Worm (Caenorhabditis elegans) whole organism, L2 larva: ENCODE measurements around the gene mcm-10.

Experiments
- C34F6.9 ChIP-seq: fragments of 150-350 bp; optimal IDR thresholded peaks from 2 replicates; lab custom pipeline; 2014; ENCODE audit warnings: missing biosample characterization, missing genetic modification characterization
- F13H6.1 ChIP-seq: sonication (generic microtip); optimal IDR thresholded peaks from 2 replicates; lab custom pipeline; 2016; ENCODE audit warnings: missing genetic modification characterization, missing compliant biosample characterization
- Y55F3AM.14 ChIP-seq: fragments of 200-800 bp; sonication (Bioruptor generic); optimal IDR thresholded peaks from 2 replicates; lab custom pipeline; 2018; ENCODE audit warnings: mild to moderate bottlenecking, missing genetic modification characterization, missing compliant biosample characterization
- ZK546.5 ChIP-seq: sonication (generic microtip); optimal IDR thresholded peaks from 2 replicates; lab custom pipeline; 2017; ENCODE audit warnings: missing biosample characterization, missing genetic modification characterization
- alr-1 ChIP-seq: fragments of 150-350 bp; optimal IDR thresholded peaks from 2 replicates; lab custom pipeline; 2014; ENCODE audit warnings: missing biosample characterization, missing genetic modification characterization
- aly-2 ChIP-seq: fragments of 150-350 bp; optimal IDR thresholded peaks from 2 replicates; lab custom pipeline; 2014; ENCODE audit warnings: missing biosample characterization, missing genetic modification characterization
- blmp-1 ChIP-seq: sonication (generic microtip); optimal IDR thresholded peaks from 2 replicates; lab custom pipeline; 2017; ENCODE audit warnings: missing genetic modification characterization, mild to moderate bottlenecking, missing compliant biosample characterization, antibody characterized with exemption, moderate library complexity; ENCODE audit not compliant: insufficient read depth
- ceh-16 ChIP-seq: fragments of 150-350 bp; optimal IDR thresholded peaks from 2 replicates; lab custom pipeline; 2014; ENCODE audit warnings: missing biosample characterization, missing genetic modification characterization
- ceh-82 ChIP-seq: fragments of 150-350 bp; optimal IDR thresholded peaks from 2 replicates; lab custom pipeline; 2014; ENCODE audit warnings: missing biosample characterization, missing genetic modification characterization
- crh-2 ChIP-seq: sonication (generic microtip); optimal IDR thresholded peaks from 2 replicates; lab custom pipeline; 2017; ENCODE audit warnings: missing biosample characterization, missing genetic modification characterization
- dmd-4 ChIP-seq: sonication (generic microtip); optimal IDR thresholded peaks from 2 replicates; lab custom pipeline; 2017; ENCODE audit warnings: missing biosample characterization, missing genetic modification characterization
- egl-27 ChIP-seq: sonication (generic microtip); optimal IDR thresholded peaks from 3 replicates; lab custom pipeline; 2017; ENCODE audit warnings: missing biosample characterization, missing genetic modification reagents, missing genetic modification characterization
- elt-3 ChIP-seq: sonication (generic microtip); optimal IDR thresholded peaks from 2 replicates; lab custom pipeline; 2017; ENCODE audit warnings: missing biosample characterization, missing genetic modification characterization
- fos-1 ChIP-seq: fragments of 150-350 bp; optimal IDR thresholded peaks from 2 replicates; lab custom pipeline; 2014; ENCODE audit warnings: missing biosample characterization, missing genetic modification characterization
- gmeb-1 ChIP-seq: fragments of 150-350 bp; optimal IDR thresholded peaks from 2 replicates; lab custom pipeline; 2014; ENCODE audit warnings: missing biosample characterization, missing genetic modification characterization
- lin-11 ChIP-seq: fragments of 150-350 bp; sonication (generic microtip); optimal IDR thresholded peaks from 2 replicates; lab custom pipeline; 2014; ENCODE audit warnings: missing biosample characterization, missing genetic modification characterization, inconsistent platforms, mixed read lengths
- lin-13 ChIP-seq: fragments of 150-350 bp; optimal IDR thresholded peaks from 2 replicates; lab custom pipeline; 2014; ENCODE audit warnings: missing biosample characterization, missing genetic modification reagents, missing genetic modification characterization
- lin-39 ChIP-seq: fragments of 150-350 bp; optimal IDR thresholded peaks from 2 replicates; lab custom pipeline; 2014; ENCODE audit warnings: missing biosample characterization, missing genetic modification reagents, missing genetic modification characterization
- lsy-2 ChIP-seq, 2 experiments: fragments of 150-350 bp in 1 of 2; sonication (generic microtip) in 1 of 2; optimal IDR thresholded peaks; 2 replicates each; lab custom pipeline; 2014 to 2017; ENCODE audit warnings: missing biosample characterization in 2 of 2, missing genetic modification characterization in 2 of 2
- mab-5 ChIP-seq: fragments of 150-350 bp; optimal IDR thresholded peaks from 2 replicates; lab custom pipeline; 2014; ENCODE audit warnings: missing biosample characterization, missing genetic modification characterization
- nhr-10 ChIP-seq: sonication (generic microtip); optimal IDR thresholded peaks from 2 replicates; lab custom pipeline; 2017; ENCODE audit warnings: missing biosample characterization, missing genetic modification characterization
- nhr-21 ChIP-seq: fragments of 150-350 bp; optimal IDR thresholded peaks from 2 replicates; lab custom pipeline; 2014; ENCODE audit warnings: missing biosample characterization, missing genetic modification characterization
- nhr-23 ChIP-seq: fragments of 150-350 bp; optimal IDR thresholded peaks from 2 replicates; lab custom pipeline; 2014; ENCODE audit warnings: missing biosample characterization, missing genetic modification reagents, missing genetic modification characterization
- nhr-237 ChIP-seq: fragments of 150-350 bp; optimal IDR thresholded peaks from 2 replicates; lab custom pipeline; 2014; ENCODE audit warnings: missing biosample characterization, missing genetic modification characterization
- nhr-25 ChIP-seq: fragments of 150-350 bp; sonication (generic microtip); optimal IDR thresholded peaks from 3 replicates; lab custom pipeline; 2014; ENCODE audit warnings: missing biosample characterization, missing genetic modification characterization
- nhr-77 ChIP-seq: fragments of 150-350 bp; optimal IDR thresholded peaks from 2 replicates; lab custom pipeline; 2014; ENCODE audit warnings: missing biosample characterization, missing genetic modification characterization
- peb-1 ChIP-seq: fragments of 150-350 bp; optimal IDR thresholded peaks from 2 replicates; lab custom pipeline; 2014; ENCODE audit warnings: missing biosample characterization, missing genetic modification characterization
- sem-4 ChIP-seq: fragments of 150-350 bp; optimal IDR thresholded peaks from 2 replicates; lab custom pipeline; 2014; ENCODE audit warnings: missing biosample characterization, missing genetic modification reagents, missing genetic modification characterization
- skn-1 ChIP-seq: sonication (generic microtip); optimal IDR thresholded peaks from 2 replicates; lab custom pipeline; 2017; ENCODE audit warnings: missing biosample characterization, missing genetic modification characterization
- sma-3 ChIP-seq: sonication (generic microtip); optimal IDR thresholded peaks from 2 replicates; lab custom pipeline; 2016; ENCODE audit warnings: missing genetic modification reagents, missing genetic modification characterization, missing compliant biosample characterization
- sma-9 ChIP-seq, 2 experiments: fragments of 150-350 bp in 1 of 2; sonication (generic microtip) in 1 of 2; optimal IDR thresholded peaks; 2 replicates each; lab custom pipeline; 2014 to 2016; ENCODE audit warnings: missing genetic modification characterization in 2 of 2, mild to moderate bottlenecking in 1 of 2, missing biosample characterization in 1 of 2, missing compliant biosample characterization in 1 of 2, missing genetic modification reagents in 1 of 2, moderate library complexity in 1 of 2
- snpc-4 ChIP-seq: fragments of 150-350 bp; optimal IDR thresholded peaks from 2 replicates; lab custom pipeline; 2014; ENCODE audit warnings: missing biosample characterization, missing genetic modification characterization
- unc-39 ChIP-seq: fragments of 150-350 bp; optimal IDR thresholded peaks from 2 replicates; lab custom pipeline; 2014; ENCODE audit warnings: missing biosample characterization, missing genetic modification characterization
- unc-55 ChIP-seq: fragments of 150-350 bp; sonication (generic microtip); optimal IDR thresholded peaks from 3 replicates; lab custom pipeline; 2014; ENCODE audit warnings: missing biosample characterization, missing genetic modification reagents, missing genetic modification characterization
- unc-62 ChIP-seq: fragments of 150-350 bp; optimal IDR thresholded peaks from 2 replicates; lab custom pipeline; 2014; ENCODE audit warnings: missing biosample characterization, missing genetic modification reagents, missing genetic modification characterization
- ztf-11 ChIP-seq: sonication (generic microtip); optimal IDR thresholded peaks from 2 replicates; lab custom pipeline; 2017; ENCODE audit warnings: missing biosample characterization, missing genetic modification characterization

mcm-10 gene

ce11 chrIII:11287340-11287739 lies 30.0 kb upstream of the mcm-10 start:
- TF ChIP-seq sma-9 (GFP tag; optimal IDR thresholded peaks at IDR 0.05; lab: Kevin White, UChicago), result no peak
- no peak for TF ChIP-seq sma-9 (tag; optimal IDR thresholded peaks at IDR 0.05; lab: Kevin White, UChicago)
- TF ChIP-seq sem-4 (tag; lab: Kevin White, UChicago), result no peak
- no peak for TF ChIP-seq alr-1 (tag; lab: Kevin White, UChicago)
- no peak for TF ChIP-seq unc-55
- TF ChIP-seq unc-62 (GFP tag; lab: Kevin White, UChicago), result no peak
- TF ChIP-seq peb-1 (tag; lab: Kevin White, UChicago), result no peak
- no peak for TF ChIP-seq ceh-16
- no peak for TF ChIP-seq aly-2 (tag; lab: Kevin White, UChicago)
- no peak for TF ChIP-seq crh-2
- TF ChIP-seq nhr-10 (tag; lab: Kevin White, UChicago), result no peak
- TF ChIP-seq dmd-4, result no peak
- TF ChIP-seq C34F6.9 (tag; lab: Kevin White, UChicago), result no peak

DNA sequence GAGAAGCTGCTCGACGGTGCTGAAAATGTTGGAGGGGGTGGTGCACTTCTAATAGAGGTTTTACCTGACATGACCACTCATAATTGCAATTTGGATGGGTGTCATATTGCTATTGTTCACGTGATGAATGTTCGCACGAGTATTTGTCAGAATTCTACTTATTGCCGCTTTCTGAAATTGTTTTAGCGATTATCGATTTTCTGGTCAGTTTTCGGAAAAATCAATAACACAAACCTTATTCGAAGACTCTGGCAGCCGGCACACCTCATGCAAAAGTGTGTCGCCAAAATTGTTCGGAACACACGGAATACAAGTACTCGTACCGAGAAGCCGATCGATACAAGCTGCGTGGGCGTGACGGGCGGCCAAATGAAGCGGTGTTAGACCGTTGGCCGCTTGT lies 29.1 kb upstream of the mcm-10 start:
- no peak for TF ChIP-seq ZK546.5
- no peak for TF ChIP-seq peb-1 (tag; lab: Kevin White, UChicago)
- TF ChIP-seq ceh-82 (tag; lab: Kevin White, UChicago), result no peak

ce11 chrIII:11289876-11290275 lies 27.5 kb upstream of the mcm-10 start:
- TF ChIP-seq ztf-11, result no peak
- no peak for TF ChIP-seq blmp-1 (tag; lab: Kevin White, UChicago)
- TF ChIP-seq sem-4 (tag; lab: Kevin White, UChicago), result no peak
- TF ChIP-seq fos-1 (tag; lab: Kevin White, UChicago), result no peak
- no peak for TF ChIP-seq ceh-82 (tag; lab: Kevin White, UChicago)
- TF ChIP-seq aly-2 (tag; lab: Kevin White, UChicago), result no peak
- no peak for TF ChIP-seq nhr-77 (tag; lab: Kevin White, UChicago)
- TF ChIP-seq skn-1 (tag; lab: Kevin White, UChicago), result no peak
- TF ChIP-seq nhr-237, result no peak
- no peak for TF ChIP-seq elt-3
- TF ChIP-seq C34F6.9 (tag; lab: Kevin White, UChicago), result no peak
- no peak for TF ChIP-seq nhr-25
- no peak for TF ChIP-seq unc-39 (tag; lab: Kevin White, UChicago)
- TF ChIP-seq egl-27 (tag; lab: Kevin White, UChicago), result no peak
- no peak for TF ChIP-seq unc-55
- TF ChIP-seq dmd-4, result no peak
- TF ChIP-seq nhr-23 (tag; lab: Kevin White, UChicago), result no peak
- TF ChIP-seq, all 48 proteins: peak for 0

- no peak for TF ChIP-seq elt-3
- TF ChIP-seq C34F6.9 (tag; lab: Kevin White, UChicago), result peak; percentile 83
- TF ChIP-seq lin-11 (tag; lab: Kevin White, UChicago), result peak; percentile 48
- no peak for TF ChIP-seq Y55F3AM.14 (GFP tag; lab: Kevin White, UChicago)
- peak; percentile 75 for TF ChIP-seq unc-55
- peak; percentile 60 for TF ChIP-seq nhr-25
- TF ChIP-seq F13H6.1 (tag; lab: Kevin White, UChicago), result peak; percentile 70
- peak; percentile 15 for TF ChIP-seq snpc-4 (tag; lab: Kevin White, UChicago)
- TF ChIP-seq gmeb-1 (tag; lab: Kevin White, UChicago), result peak; percentile 85
- no peak for TF ChIP-seq nhr-237
- TF ChIP-seq nhr-10 (tag; lab: Kevin White, UChicago), result no peak
- peak; percentile 76 for TF ChIP-seq sma-3
- peak; percentile 48 to 75 for TF ChIP-seq lsy-2 (tag; optimal IDR thresholded peaks at IDR 0.05; lab: Kevin White, UChicago)
- TF ChIP-seq nhr-21 (tag; lab: Kevin White, UChicago), result peak; percentile 13
- peak; percentile 86 for TF ChIP-seq crh-2
- peak; percentile 6 for TF ChIP-seq mab-5
- no peak for TF ChIP-seq lin-39 (tag; lab: Kevin White, UChicago)
- peak; percentile 33 for TF ChIP-seq fos-1 (tag; lab: Kevin White, UChicago)
- TF ChIP-seq lin-13 (GFP tag; lab: Kevin White, UChicago), result peak; percentile 72
- TF ChIP-seq sem-4 (tag; lab: Kevin White, UChicago), result peak; percentile 4
- TF ChIP-seq, all 48 proteins: peak for 15
Measured at ce11 chrIII:11290554-11290953, 26.8 kb upstream of the mcm-10 start, which contains the start of the genes gly-9, mib-1 and smc-3. TSS of gene gly-9 (minus strand) at chrIII:11290580. TSS of gene mib-1 (minus strand) at chrIII:11290676. TSS of gene smc-3 (plus strand) at chrIII:11290904.
